Worm (Caenorhabditis elegans) whole organism, L2 larva: ENCODE data around the gene sma-6.

Experiments used
- R02D3.7 ChIP-seq: fragments of 150-350 bp; optimal IDR thresholded peaks from 2 replicates; lab custom pipeline; 2014; ENCODE audit warnings: missing biosample characterization, missing genetic modification characterization
- Y55F3AM.14 ChIP-seq: fragments of 200-800 bp; sonication (Bioruptor generic); optimal IDR thresholded peaks from 2 replicates; lab custom pipeline; 2018; ENCODE audit warnings: mild to moderate bottlenecking, missing genetic modification characterization, missing compliant biosample characterization
- alr-1 ChIP-seq: fragments of 150-350 bp; optimal IDR thresholded peaks from 2 replicates; lab custom pipeline; 2014; ENCODE audit warnings: missing biosample characterization, missing genetic modification characterization
- aly-2 ChIP-seq: fragments of 150-350 bp; optimal IDR thresholded peaks from 2 replicates; lab custom pipeline; 2014; ENCODE audit warnings: missing biosample characterization, missing genetic modification characterization
- mab-5 ChIP-seq: fragments of 150-350 bp; optimal IDR thresholded peaks from 2 replicates; lab custom pipeline; 2014; ENCODE audit warnings: missing biosample characterization, missing genetic modification characterization
- nhr-12 ChIP-seq: fragments of 150-350 bp; optimal IDR thresholded peaks from 2 replicates; lab custom pipeline; 2014; ENCODE audit warnings: missing biosample characterization, missing genetic modification characterization
- nhr-21 ChIP-seq: fragments of 150-350 bp; optimal IDR thresholded peaks from 2 replicates; lab custom pipeline; 2014; ENCODE audit warnings: missing biosample characterization, missing genetic modification characterization
- snpc-4 ChIP-seq: fragments of 150-350 bp; optimal IDR thresholded peaks from 2 replicates; lab custom pipeline; 2014; ENCODE audit warnings: missing biosample characterization, missing genetic modification characterization
- zag-1 ChIP-seq: fragments of 150-350 bp; optimal IDR thresholded peaks from 2 replicates; lab custom pipeline; 2014; ENCODE audit warnings: missing biosample characterization, missing genetic modification characterization
- ztf-11 ChIP-seq: sonication (generic microtip); optimal IDR thresholded peaks from 2 replicates; lab custom pipeline; 2017; ENCODE audit warnings: missing biosample characterization, missing genetic modification characterization
- ztf-4 ChIP-seq: fragments of 150-350 bp; optimal IDR thresholded peaks from 2 replicates; lab custom pipeline; 2014; ENCODE audit warnings: missing biosample characterization, missing genetic modification characterization

- TF ChIP-seq ztf-11 (no peak), Y55F3AM.14 (GFP tag; lab: Kevin White, UChicago) (no peak), ztf-4 (no peak), zag-1 (tag; lab: Kevin White, UChicago) (no peak), snpc-4 (no peak), nhr-21 (no peak), aly-2 (no peak), alr-1 (tag; lab: Kevin White, UChicago) (no peak), R02D3.7 (tag; lab: Kevin White, UChicago) (no peak), nhr-12 (no peak), mab-5 (peak; percentile 41)
These were observed 3.5 kb upstream of the sma-6 start, which contains the start of gene efr-3 for ce11 chrII:6320655-6321388.
